Worm (Caenorhabditis elegans) whole organism, early embryonic: ENCODE data around the gene slfl-5.
A peak's percentile ranks its signal among the peaks of the same experiment; 100 is the strongest.

Source experiments
- B0310.2 ChIP-seq: sonication (generic microtip); optimal IDR thresholded peaks from 2 replicates; lab custom pipeline; 2016; ENCODE audit warnings: mild to moderate bottlenecking, missing genetic modification characterization, missing compliant biosample characterization
- F13C5.2 ChIP-seq: sonication (generic microtip); optimal IDR thresholded peaks from 2 replicates; lab custom pipeline; 2017; ENCODE audit warnings: mild to moderate bottlenecking, missing genetic modification characterization, inconsistent platforms, missing compliant biosample characterization
- aly-1 ChIP-seq: sonication (generic microtip); optimal IDR thresholded peaks from 2 replicates; lab custom pipeline; 2016; ENCODE audit warnings: missing genetic modification characterization, missing compliant biosample characterization
- ama-1 ChIP-seq: fragments of 150-350 bp; optimal IDR thresholded peaks from 2 replicates; lab custom pipeline; 2014
- ceh-13 ChIP-seq: fragments of 200-800 bp; sonication (Bioruptor generic); optimal IDR thresholded peaks from 2 replicates; lab custom pipeline; 2018; ENCODE audit warnings: mild to moderate bottlenecking, missing genetic modification characterization, missing compliant biosample characterization
- ceh-36 ChIP-seq: sonication (generic microtip); optimal IDR thresholded peaks from 2 replicates; lab custom pipeline; 2016; ENCODE audit warnings: missing genetic modification characterization, inconsistent platforms, missing compliant biosample characterization
- ets-7 ChIP-seq: sonication (generic microtip); optimal IDR thresholded peaks from 2 replicates; lab custom pipeline; 2016; ENCODE audit warnings: missing genotype, missing genetic modification characterization, missing compliant biosample characterization
- flt-1 ChIP-seq: fragments of 200-800 bp; sonication (Bioruptor generic); IDR thresholded peaks from 2 replicates; pipeline ENCODE4 v1.3.6; 2022; ENCODE audit warnings: missing genetic modification characterization, missing compliant biosample characterization
- hmbx-1 ChIP-seq: sonication (generic microtip); optimal IDR thresholded peaks from 2 replicates; lab custom pipeline; 2016; ENCODE audit warnings: mild to moderate bottlenecking, missing genetic modification characterization, missing compliant biosample characterization
- hmg-4 ChIP-seq: fragments of 200-800 bp; sonication (Bioruptor generic); optimal IDR thresholded peaks from 2 replicates; lab custom pipeline; 2018; ENCODE audit warnings: mild to moderate bottlenecking, missing genetic modification characterization, missing compliant biosample characterization
- hnd-1 ChIP-seq: sonication (generic microtip); optimal IDR thresholded peaks from 2 replicates; lab custom pipeline; 2016; ENCODE audit warnings: missing genetic modification characterization, missing compliant biosample characterization
- pes-1 ChIP-seq: fragments of 200-800 bp; sonication (Bioruptor generic); IDR thresholded peaks from 2 replicates; pipeline ENCODE4 v1.3.6; 2022; ENCODE audit warnings: missing genetic modification reagents, missing genetic modification characterization, missing compliant biosample characterization
- scrt-1 ChIP-seq: fragments of 200-800 bp; sonication (Bioruptor generic); IDR thresholded peaks from 2 replicates; pipeline ENCODE4 v1.3.6; 2022; ENCODE audit warnings: missing genetic modification characterization, missing compliant biosample characterization
- sea-1 ChIP-seq: fragments of 200-800 bp; sonication (Bioruptor generic); conservative IDR thresholded peaks from 2 replicates; pipeline ENCODE4 v1.3.6; 2022; ENCODE audit warnings: missing genetic modification characterization, missing compliant biosample characterization
- tbx-11 ChIP-seq: fragments of 200-800 bp; sonication (Bioruptor generic); IDR thresholded peaks from 2 replicates; pipeline ENCODE4 v1.3.6; 2022; ENCODE audit warnings: missing genetic modification characterization, missing compliant biosample characterization
- tbx-37 ChIP-seq: fragments of 200-800 bp; sonication (Bioruptor generic); conservative IDR thresholded peaks from 2 replicates; pipeline ENCODE4 v1.3.6; 2022; ENCODE audit warnings: missing genetic modification reagents, missing genetic modification characterization, missing compliant biosample characterization
- tra-4 ChIP-seq: sonication (generic microtip); optimal IDR thresholded peaks from 2 replicates; lab custom pipeline; 2017; ENCODE audit warnings: missing genetic modification characterization, missing compliant biosample characterization

The slfl-5 gene

DNA sequence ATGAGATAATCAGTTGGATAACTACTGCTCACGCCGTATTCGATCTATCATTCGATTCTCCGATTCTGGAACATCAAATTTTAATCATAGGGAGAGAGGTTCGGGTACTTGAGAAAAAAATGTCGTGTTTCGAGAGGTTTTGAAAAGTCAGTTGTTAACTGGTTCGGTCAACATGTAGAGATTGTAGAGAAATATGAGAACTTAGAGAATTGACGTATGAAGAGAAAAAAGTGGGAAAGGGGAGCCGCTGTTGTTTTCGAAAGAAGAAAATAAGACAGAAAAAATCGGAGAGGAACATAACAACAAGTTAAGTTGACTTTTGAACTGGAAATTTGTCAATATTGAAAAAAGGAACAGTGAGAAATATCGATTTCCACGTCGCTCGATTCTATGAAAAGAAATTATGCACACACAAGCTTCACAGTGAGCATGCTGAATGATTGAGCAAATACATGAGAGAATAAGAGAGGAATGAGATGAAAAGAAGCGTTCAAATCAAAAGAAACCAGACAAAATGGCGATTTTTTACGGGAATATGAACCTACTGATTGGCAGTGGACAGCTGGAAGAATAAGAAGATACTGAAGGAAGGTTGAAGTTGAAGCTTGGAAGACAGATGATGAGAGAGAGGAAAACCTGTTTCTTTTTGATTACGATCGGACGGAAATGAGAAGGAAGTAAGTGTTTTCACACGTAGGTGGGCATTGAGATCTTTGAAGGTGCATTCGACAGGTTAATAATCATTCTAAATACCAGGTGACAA is at the start of gene slfl-5, which contains the start of the genes T04H1.13 and rad-50:
Gene slfl-5, minus strand, starts transcription at position 65 of the 763 bp plus-strand sequence.
Gene T04H1.13, minus strand, starts transcription at position 51 of the 763 bp plus-strand sequence.
Gene rad-50, plus strand, starts transcription at position 667 of the 763 bp plus-strand sequence.
- TF ChIP-seq hnd-1 (tag; lab: Kevin White, UChicago) (no peak), scrt-1 (GFP tag; lab: Robert Waterston, UW) (no peak), B0310.2 (tag; lab: Kevin White, UChicago) (no peak), tra-4 (tag; lab: Kevin White, UChicago) (no peak), ceh-13 (GFP tag; lab: Kevin White, UChicago) (no peak), tbx-11 (GFP tag; lab: Robert Waterston, UW) (no peak), ets-7 (tag; lab: Kevin White, UChicago) (no peak), flt-1 (GFP tag; lab: Robert Waterston, UW) (no peak), pes-1 (no peak), F13C5.2 (tag; lab: Kevin White, UChicago) (no peak), aly-1 (tag; lab: Kevin White, UChicago) (no peak), hmg-4 (no peak), sea-1 (GFP tag; lab: Robert Waterston, UW) (no peak), hmbx-1 (tag; lab: Kevin White, UChicago) (no peak), ama-1 (lab: Kevin White, UChicago) (no peak)

ce11 chrV:12294091-12294490 is 49.2 kb upstream of the slfl-5 start:
- TF ChIP-seq tbx-37 (GFP tag; lab: Robert Waterston, UW): no peak
- no peak for TF ChIP-seq scrt-1 (GFP tag; lab: Robert Waterston, UW)
- TF ChIP-seq ama-1 (lab: Kevin White, UChicago): no peak
- TF ChIP-seq F13C5.2 (tag; lab: Kevin White, UChicago): no peak
- no peak for TF ChIP-seq aly-1 (tag; lab: Kevin White, UChicago)
- no peak for TF ChIP-seq hmbx-1 (tag; lab: Kevin White, UChicago)
- no peak for TF ChIP-seq tbx-11 (GFP tag; lab: Robert Waterston, UW)
- TF ChIP-seq hnd-1 (tag; lab: Kevin White, UChicago): no peak
- TF ChIP-seq ceh-13 (GFP tag; lab: Kevin White, UChicago): no peak
- no peak for TF ChIP-seq ets-7 (tag; lab: Kevin White, UChicago)
- TF ChIP-seq pes-1: no peak
- TF ChIP-seq tra-4 (tag; lab: Kevin White, UChicago): no peak
- TF ChIP-seq sea-1 (GFP tag; lab: Robert Waterston, UW): no peak
- TF ChIP-seq B0310.2 (tag; lab: Kevin White, UChicago): no peak
- no peak for TF ChIP-seq hmg-4

- TF ChIP-seq tbx-11 (GFP tag; lab: Robert Waterston, UW): peak; percentile 42; the same call in 1 of the 2 replicates
- TF ChIP-seq ceh-13 (GFP tag; lab: Kevin White, UChicago): no peak
- TF ChIP-seq ets-7 (tag; lab: Kevin White, UChicago): no peak
- peak; percentile 80 for TF ChIP-seq pes-1
- peak; percentile 39 for TF ChIP-seq hnd-1 (tag; lab: Kevin White, UChicago)
- TF ChIP-seq tbx-37 (GFP tag; lab: Robert Waterston, UW): 0 out of 2 replicates have a peak, but pooled peaks have one; percentile 17
- peak; percentile 74 for TF ChIP-seq flt-1 (GFP tag; lab: Robert Waterston, UW)
- TF ChIP-seq tra-4 (tag; lab: Kevin White, UChicago): no peak
- peak; percentile 28 for TF ChIP-seq B0310.2 (tag; lab: Kevin White, UChicago)
- peak; percentile 89 for TF ChIP-seq F13C5.2 (tag; lab: Kevin White, UChicago)
- no peak for TF ChIP-seq hmbx-1 (tag; lab: Kevin White, UChicago)
- peak; percentile 70 for TF ChIP-seq hmg-4
- TF ChIP-seq scrt-1 (GFP tag; lab: Robert Waterston, UW): 0 out of 2 replicates have a peak, but pooled peaks have one; percentile 56
- TF ChIP-seq ama-1 (lab: Kevin White, UChicago): no peak
- TF ChIP-seq aly-1 (tag; lab: Kevin White, UChicago): no peak
- TF ChIP-seq ceh-36 (tag; lab: Kevin White, UChicago): peak; percentile 29
- no peak for TF ChIP-seq sea-1 (GFP tag; lab: Robert Waterston, UW)
Measured at ce11 chrV:12291587-12291986, 46.7 kb upstream of the slfl-5 start, which contains the start of the genes srpa-68 and srh-16. Gene srpa-68 (minus strand): TSS chrV:12291658. Gene srh-16 (plus strand): TSS chrV:12291861.

DNA sequence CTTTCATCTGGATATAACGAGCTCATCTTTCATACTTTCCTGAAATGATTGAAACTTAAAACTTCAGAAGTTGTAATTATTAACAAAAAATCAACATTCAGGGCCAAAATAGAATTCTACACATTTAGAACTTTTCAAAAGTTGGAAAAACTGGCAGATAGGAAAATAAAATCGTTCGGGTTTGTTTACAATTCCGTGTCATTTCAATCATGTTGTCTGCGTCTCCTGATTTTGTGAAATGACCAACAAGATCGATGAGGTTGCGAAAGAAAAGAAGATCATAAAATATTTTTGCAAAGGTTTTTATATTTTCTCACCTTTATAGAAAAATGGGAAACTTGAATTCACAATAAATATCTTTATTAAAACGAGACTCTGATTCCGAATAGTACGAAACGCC is 43.7 kb upstream of the slfl-5 start, which contains the start of gene rskd-1:
Gene rskd-1, minus strand, starts transcription at position 39 of the 400 bp plus-strand sequence.
- TF ChIP-seq aly-1 (tag; lab: Kevin White, UChicago): no peak

DNA sequence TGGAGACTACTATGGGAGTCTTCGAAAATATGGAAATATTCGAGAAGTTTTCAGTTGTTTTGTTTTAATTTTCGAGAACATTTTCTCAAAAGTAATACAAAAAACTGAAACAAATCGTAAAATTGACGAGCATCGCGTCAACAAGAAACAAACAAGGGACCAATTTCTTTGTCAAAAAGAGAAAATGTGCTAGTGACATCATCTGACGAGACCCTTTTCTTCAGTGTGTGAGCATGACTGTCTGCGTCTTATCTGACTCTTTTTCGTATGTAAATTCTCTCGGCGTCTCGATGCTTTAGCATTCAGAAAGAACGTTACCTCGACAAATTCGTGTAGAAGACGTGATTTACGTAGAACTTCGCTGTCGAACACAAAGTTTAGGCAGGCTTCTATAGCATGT is 42.8 kb upstream of the slfl-5 start:
- TF ChIP-seq flt-1 (GFP tag; lab: Robert Waterston, UW) (no peak), scrt-1 (GFP tag; lab: Robert Waterston, UW) (no peak), B0310.2 (tag; lab: Kevin White, UChicago) (no peak), aly-1 (tag; lab: Kevin White, UChicago) (no peak), sea-1 (GFP tag; lab: Robert Waterston, UW) (no peak), pes-1 (no peak), hmg-4 (no peak), ceh-13 (GFP tag; lab: Kevin White, UChicago) (no peak), ceh-36 (tag; lab: Kevin White, UChicago) (no peak), tbx-37 (GFP tag; lab: Robert Waterston, UW) (no peak), hnd-1 (tag; lab: Kevin White, UChicago) (no peak), tra-4 (tag; lab: Kevin White, UChicago) (no peak), F13C5.2 (tag; lab: Kevin White, UChicago) (no peak), ama-1 (lab: Kevin White, UChicago) (no peak), ets-7 (tag; lab: Kevin White, UChicago) (no peak), tbx-11 (GFP tag; lab: Robert Waterston, UW) (no peak), hmbx-1 (tag; lab: Kevin White, UChicago) (no peak)

ce11 chrV:12283187-12283586 is 38.3 kb upstream of the slfl-5 start, which contains the start of gene F55C5.10:
Gene F55C5.10 (plus strand): TSS chrV:12283487.
- TF ChIP-seq scrt-1 (GFP tag; lab: Robert Waterston, UW) (no peak), ceh-36 (tag; lab: Kevin White, UChicago) (no peak), hmbx-1 (tag; lab: Kevin White, UChicago) (no peak), sea-1 (GFP tag; lab: Robert Waterston, UW) (no peak), ceh-13 (GFP tag; lab: Kevin White, UChicago) (no peak), tbx-11 (GFP tag; lab: Robert Waterston, UW) (no peak)
